Worm (Caenorhabditis elegans): ENCODE measurements around the gene tmem-17.

DNA sequence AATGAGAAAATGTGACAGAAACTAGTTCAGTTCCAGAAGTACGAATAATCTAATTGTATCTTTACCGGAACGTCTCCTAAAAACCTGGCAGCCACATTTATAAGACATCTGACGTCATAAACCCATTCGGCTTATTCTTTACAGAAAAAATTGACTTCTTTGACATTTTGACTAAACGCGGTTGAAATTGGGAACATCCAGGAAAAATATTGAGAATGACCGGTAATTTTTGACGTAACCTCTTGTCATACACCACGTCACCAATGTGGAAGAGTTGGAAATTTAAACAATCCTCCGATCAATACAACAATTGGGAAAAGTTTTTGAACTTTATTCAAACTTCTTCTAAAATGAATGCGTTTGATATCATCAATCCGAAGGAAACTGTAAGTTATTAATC is 21.0 kb downstream of the tmem-17 start, which contains the start of gene ZK418.2:
- no peak for TF ChIP-seq elt-1 (tag; optimal IDR thresholded peaks at IDR 0.05; ENCODE audit: borderline replicate concordance, insufficient read depth)
- TF ChIP-seq nhr-28 (tag; optimal IDR thresholded peaks at IDR 0.05), result no peak
- TF ChIP-seq zip-8 (tag; optimal IDR thresholded peaks at IDR 0.05), result no peak
- no peak for TF ChIP-seq snpc-4 (tag; optimal IDR thresholded peaks at IDR 0.05)
- no peak for TF ChIP-seq ces-1 (GFP tag; optimal IDR thresholded peaks at IDR 0.05)
- TF ChIP-seq sem-2 (GFP tag; optimal IDR thresholded peaks at IDR 0.05), result no peak
- TF ChIP-seq pha-4 (tag; optimal IDR thresholded peaks at IDR 0.05), result no peak
- no peak for TF ChIP-seq mep-1 (tag; optimal IDR thresholded peaks at IDR 0.05)
- TF ChIP-seq elt-3 (tag; optimal IDR thresholded peaks at IDR 0.05), result no peak
